Worm (Caenorhabditis elegans) whole organism, L4 larva: ENCODE data around the gene srt-63.

Experiments used
- ZK546.5 ChIP-seq, 2 experiments: sonication (generic microtip); optimal IDR thresholded peaks; 2 replicates each; lab custom pipeline; 2017; ENCODE audit warnings: missing biosample characterization in 2 of 2, missing genetic modification characterization in 2 of 2
- dpl-1 ChIP-seq: fragments of 150-350 bp; optimal IDR thresholded peaks from 2 replicates; lab custom pipeline; 2014; ENCODE audit warnings: missing biosample characterization, missing genetic modification reagents, missing genetic modification characterization
- egl-27 ChIP-seq: sonication (generic microtip); optimal IDR thresholded peaks from 3 replicates; lab custom pipeline; 2017; ENCODE audit warnings: missing biosample characterization, missing genetic modification reagents, missing genetic modification characterization
- egl-43 ChIP-seq: fragments of 200-800 bp; sonication (Bioruptor generic); IDR thresholded peaks from 2 replicates; pipeline ENCODE4 v1.3.6; 2022; ENCODE audit warnings: missing genetic modification reagents, missing genetic modification characterization, missing compliant biosample characterization
- madf-9 ChIP-seq: fragments of 200-800 bp; sonication (Bioruptor generic); conservative IDR thresholded peaks from 2 replicates; pipeline ENCODE4 v1.3.6; 2022; ENCODE audit warnings: missing genetic modification reagents, missing genetic modification characterization, missing compliant biosample characterization
- mep-1 ChIP-seq: fragments of 150-350 bp; sonication (generic microtip); optimal IDR thresholded peaks from 3 replicates; lab custom pipeline; 2014; ENCODE audit warnings: missing biosample characterization, missing genetic modification characterization
- nhr-11 ChIP-seq: fragments of 150-350 bp; optimal IDR thresholded peaks from 2 replicates; lab custom pipeline; 2014; ENCODE audit warnings: missing biosample characterization, missing genetic modification characterization
- nhr-76 ChIP-seq: fragments of 150-350 bp; optimal IDR thresholded peaks from 2 replicates; lab custom pipeline; 2014; ENCODE audit warnings: missing biosample characterization, missing genetic modification characterization

- TF ChIP-seq egl-27 (tag; lab: Kevin White, UChicago) (no peak), madf-9 (GFP tag; lab: Robert Waterston, UW) (no peak), egl-43 (GFP tag; lab: Robert Waterston, UW) (no peak), nhr-76 (tag; lab: Kevin White, UChicago) (no peak), mep-1 (tag; lab: Kevin White, UChicago) (no peak), nhr-11 (tag; lab: Kevin White, UChicago) (no peak), ZK546.5 (tag; optimal IDR thresholded peaks at IDR 0.05; lab: Kevin White, UChicago) (no peak), dpl-1 (GFP tag; lab: Kevin White, UChicago) (no peak)
These were observed 31.4 kb upstream of the srt-63 start, which contains the start of gene F35F10.7 for ce11 chrV:3287330-3287729.
